Fruit fly (Drosophila melanogaster): ENCODE results near the gene PGRP-LC.

Gene PGRP-LC

dm6 chr3L:9343963-9344362 lies 5.4 kb downstream of the PGRP-LC start:
- TF ChIP-seq Hand (GFP tag; optimal IDR thresholded peaks at IDR 0.05) (no peak), z (GFP tag; IDR thresholded peaks at IDR 0.05) (no peak), sens (GFP tag) (no peak), run (tag; optimal IDR thresholded peaks at IDR 0.05) (no peak), bowl (GFP tag; IDR thresholded peaks at IDR 0.05) (no peak), CG43689 (GFP tag; IDR thresholded peaks at IDR 0.05) (no peak), Adf1 (GFP tag; IDR thresholded peaks at IDR 0.05) (no peak), toy (GFP tag; IDR thresholded peaks at IDR 0.05) (no peak), CG7786 (GFP tag; optimal IDR thresholded peaks at IDR 0.05) (no peak), lola (GFP tag; optimal IDR thresholded peaks at IDR 0.05) (no peak), HLH4C (GFP tag; IDR thresholded peaks at IDR 0.05; ENCODE audit: partially characterized antibody) (no peak), ac (GFP tag; optimal IDR thresholded peaks at IDR 0.05) (no peak), CG6272 (GFP tag; IDR thresholded peaks at IDR 0.05) (no peak), chn (GFP tag; optimal IDR thresholded peaks at IDR 0.05) (no peak)

- no peak for TF ChIP-seq CG6683 (GFP tag; optimal IDR thresholded peaks at IDR 0.05)
- peak; percentile 55 for TF ChIP-seq stwl (tag; optimal IDR thresholded peaks at IDR 0.05)
Observed at dm6 chr3L:9345157-9345556, 6.5 kb downstream of the PGRP-LC start.

dm6 chr3L:9349314-9349733 lies 10.7 kb downstream of the PGRP-LC start, which contains the start of gene PGRP-LF:
PGRP-LF (plus strand) TSS chr3L:9349609.
- TF ChIP-seq CG10147 (GFP tag; optimal IDR thresholded peaks at IDR 0.05) (peak; percentile 2), HmgZ (tag; optimal IDR thresholded peaks at IDR 0.05) (peak; percentile 63), sr (GFP tag; IDR thresholded peaks at IDR 0.05) (peak; percentile 87), ftz-f1 (GFP tag; optimal IDR thresholded peaks at IDR 0.05) (peak; percentile 49), CG14710 (tag; optimal IDR thresholded peaks at IDR 0.05) (no peak), Nf-YC (tag; optimal IDR thresholded peaks at IDR 0.05) (peak; percentile 68), CG7372 (GFP tag; IDR thresholded peaks at IDR 0.05) (no peak), BtbVII (GFP tag; optimal IDR thresholded peaks at IDR 0.05) (peak; percentile 7), CG17359 (tag; optimal IDR thresholded peaks at IDR 0.05) (peak; percentile 4), zen (tag; optimal IDR thresholded peaks at IDR 0.05) (no peak), Taf1 (GFP tag; IDR thresholded peaks at IDR 0.05) (0 out of 2 replicates have a peak, but pooled peaks have one; percentile 5), CG3163 (GFP tag; optimal IDR thresholded peaks at IDR 0.05) (peak; percentile 5), Adf1 (GFP tag; IDR thresholded peaks at IDR 0.05) (peak; percentile 70; the same call in 1 of the 2 replicates), CG12659 (GFP tag; optimal IDR thresholded peaks at IDR 0.05) (peak; percentile 16), CG34422 (GFP tag; IDR thresholded peaks at IDR 0.05) (no peak), CHES-1-like (GFP tag; optimal IDR thresholded peaks at IDR 0.05) (peak; percentile 22), grn (GFP tag; optimal IDR thresholded peaks at IDR 0.05) (peak; percentile 38), lbe (GFP tag; optimal IDR thresholded peaks at IDR 0.05) (peak; percentile 54), rib (GFP tag; IDR thresholded peaks at IDR 0.05) (no peak), PHDP (tag; optimal IDR thresholded peaks at IDR 0.05) (peak; percentile 48), HLH54F (GFP tag; optimal IDR thresholded peaks at IDR 0.05) (peak; percentile 6), CG10543 (GFP tag; optimal IDR thresholded peaks at IDR 0.05) (peak; percentile 82), lab (GFP tag; optimal IDR thresholded peaks at IDR 0.05) (peak; percentile 41), pros (GFP tag; optimal IDR thresholded peaks at IDR 0.05) (peak; percentile 58), pan (optimal IDR thresholded peaks at IDR 0.05) (no peak), pan (GFP tag; optimal IDR thresholded peaks at IDR 0.05 in 1 of 2, IDR thresholded peaks at IDR 0.05 in 1 of 2) (peak in 1 of 2 experiments; percentile 5), sug (tag; optimal IDR thresholded peaks at IDR 0.05) (peak; percentile 51), bab2 (GFP tag; optimal IDR thresholded peaks at IDR 0.05) (no peak), Fer1 (GFP tag; optimal IDR thresholded peaks at IDR 0.05) (peak; percentile 52), sens (GFP tag) (peak; percentile 45), CG4424 (GFP tag; optimal IDR thresholded peaks at IDR 0.05) (peak; percentile 1), zen2 (GFP tag; IDR thresholded peaks at IDR 0.05; ENCODE audit: partially characterized antibody) (peak; percentile 37; the same call in 1 of the 3 replicates), B-H1 (GFP tag; IDR thresholded peaks at IDR 0.05) (no peak), Bdp1 (GFP tag; optimal IDR thresholded peaks at IDR 0.05) (no peak), CG15269 (tag; optimal IDR thresholded peaks at IDR 0.05) (peak; percentile 36)
